Worm (Caenorhabditis elegans) whole organism, L4/young adult: ENCODE data around the gene dsl-5.

Experiments used
- W03F9.2 ChIP-seq: fragments of 150-350 bp; optimal IDR thresholded peaks from 2 replicates; lab custom pipeline; 2014; ENCODE audit warnings: missing biosample characterization, missing genetic modification characterization
- dao-5 ChIP-seq: sonication (generic microtip); optimal IDR thresholded peaks from 2 replicates; lab custom pipeline; 2016; ENCODE audit warnings: missing genotype, missing genetic modification characterization, moderate library complexity, missing compliant biosample characterization
- him-1 ChIP-seq: sonication (generic microtip); optimal IDR thresholded peaks from 2 replicates; lab custom pipeline; 2016; ENCODE audit warnings: missing genotype, missing genetic modification reagents, missing genetic modification characterization, missing compliant biosample characterization

- TF ChIP-seq him-1 (tag; lab: Kevin White, UChicago): no peak
- no peak for TF ChIP-seq dao-5 (tag; lab: Kevin White, UChicago)
- no peak for TF ChIP-seq W03F9.2
These were observed 20.1 kb upstream of the dsl-5 start, which contains the start of gene ttr-50 for ce11 chrIV:11640915-11641314.
